Fruit fly (Drosophila melanogaster) whole organism, embryonic: ENCODE measurements around the gene CG31832.
A peak's percentile ranks its signal among the peaks of the same experiment; 100 is the strongest.

Source experiments
- Ada2b ChIP-seq: fragments of 200-800 bp; sonication (Bioruptor generic); IDR thresholded peaks from 2 replicates; pipeline ENCODE4 v1.3.6; 2022; ENCODE audit warnings: missing biosample characterization, missing genetic modification characterization
- Atf-2 ChIP-seq: fragments of 200-800 bp; sonication (Bioruptor generic); optimal IDR thresholded peaks from 2 replicates; lab custom pipeline; 2016; ENCODE audit warnings: missing biosample characterization, missing genetic modification characterization
- Atf3 ChIP-seq: fragments of 200-800 bp; sonication (Bioruptor generic); optimal IDR thresholded peaks from 3 replicates; lab custom pipeline; 2016; ENCODE audit warnings: missing biosample characterization, missing genetic modification characterization
- CG10267 ChIP-seq: fragments of 200-800 bp; sonication (Bioruptor generic); optimal IDR thresholded peaks from 2 replicates; lab custom pipeline; 2018; ENCODE audit warnings: missing biosample characterization, mild to moderate bottlenecking, missing genetic modification characterization, moderate library complexity
- CG11398 ChIP-seq: fragments of 200-800 bp; sonication (Bioruptor generic); optimal IDR thresholded peaks from 2 replicates; lab custom pipeline; 2016; ENCODE audit warnings: missing biosample characterization, missing genetic modification characterization
- CG12299 ChIP-seq: fragments of 200-800 bp; sonication (Bioruptor generic); optimal IDR thresholded peaks from 2 replicates; lab custom pipeline; 2018; ENCODE audit warnings: missing biosample characterization, mild to moderate bottlenecking, missing genetic modification characterization
- CG12391 ChIP-seq: fragments of 200-800 bp; sonication (Bioruptor generic); optimal IDR thresholded peaks from 3 replicates; lab custom pipeline; 2018; ENCODE audit warnings: missing biosample characterization, mild to moderate bottlenecking, missing genetic modification characterization, moderate library complexity
- CG17359 ChIP-seq: fragments of 200-800 bp; sonication (Bioruptor generic); optimal IDR thresholded peaks from 3 replicates; lab custom pipeline; 2018; ENCODE audit warnings: missing biosample characterization, mild to moderate bottlenecking, missing genetic modification characterization, moderate library complexity
- CG17385 ChIP-seq: fragments of 200-800 bp; sonication (Bioruptor generic); optimal IDR thresholded peaks from 3 replicates; lab custom pipeline; 2018; ENCODE audit warnings: missing biosample characterization, mild to moderate bottlenecking, missing genetic modification characterization
- CG18764 ChIP-seq: fragments of 200-800 bp; sonication (Bioruptor generic); optimal IDR thresholded peaks from 3 replicates; lab custom pipeline; 2016; ENCODE audit warnings: missing biosample characterization, missing genetic modification characterization
- CG30020 ChIP-seq: fragments of 200-800 bp; optimal IDR thresholded peaks from 2 replicates; lab custom pipeline; 2019; ENCODE audit warnings: missing biosample characterization, mild to moderate bottlenecking, missing genetic modification characterization, moderate library complexity
- CG31224 ChIP-seq: fragments of 200-800 bp; sonication (Bioruptor generic); IDR thresholded peaks from 2 replicates; pipeline ENCODE4 v1.3.6; 2022; ENCODE audit warnings: missing biosample characterization, missing genetic modification characterization
- CG32772 ChIP-seq: fragments of 200-800 bp; sonication (Bioruptor generic); IDR thresholded peaks from 2 replicates; pipeline ENCODE4 v1.3.6; 2022; ENCODE audit warnings: missing biosample characterization, missing genetic modification characterization
- CG4424 ChIP-seq: fragments of 200-800 bp; sonication (Bioruptor generic); optimal IDR thresholded peaks from 3 replicates; lab custom pipeline; 2016; ENCODE audit warnings: missing biosample characterization, missing genetic modification characterization
- CG6654 ChIP-seq: fragments of 200-800 bp; sonication (Bioruptor generic); optimal IDR thresholded peaks from 2 replicates; lab custom pipeline; 2017; ENCODE audit warnings: missing biosample characterization, mild to moderate bottlenecking, missing genetic modification characterization
- CG6813 ChIP-seq: fragments of 200-800 bp; sonication (Bioruptor generic); optimal IDR thresholded peaks from 2 replicates; lab custom pipeline; 2017; ENCODE audit warnings: missing biosample characterization, missing genetic modification characterization, mild to moderate bottlenecking, moderate library complexity, missing genetic modification reagents
- CG6854 ChIP-seq: fragments of 200-800 bp; sonication (Bioruptor generic); optimal IDR thresholded peaks from 3 replicates; lab custom pipeline; 2017; ENCODE audit warnings: missing biosample characterization, mild to moderate bottlenecking, missing genetic modification characterization
- CG8281 ChIP-seq: fragments of 200-800 bp; sonication (Bioruptor generic); optimal IDR thresholded peaks from 2 replicates; lab custom pipeline; 2018; ENCODE audit warnings: missing biosample characterization, mild to moderate bottlenecking, missing genetic modification characterization, moderate library complexity
- CG8944 ChIP-seq: fragments of 200-800 bp; sonication (Bioruptor generic); optimal IDR thresholded peaks from 3 replicates; lab custom pipeline; 2016; ENCODE audit warnings: missing biosample characterization, missing genetic modification characterization
- CTCF ChIP-seq: fragments of 200-800 bp; sonication (Bioruptor generic); optimal IDR thresholded peaks from 2 replicates; lab custom pipeline; 2017; ENCODE audit warnings: missing biosample characterization, mild to moderate bottlenecking, missing genetic modification characterization, moderate library complexity
- E2f2 ChIP-seq: fragments of 200-800 bp; sonication (Bioruptor generic); IDR thresholded peaks from 2 replicates; pipeline ENCODE4 v1.3.6; 2022; ENCODE audit warnings: missing biosample characterization, missing genetic modification characterization
- HLH54F ChIP-seq: fragments of 200-800 bp; sonication (Bioruptor generic); optimal IDR thresholded peaks from 3 replicates; lab custom pipeline; 2016; ENCODE audit warnings: missing biosample characterization, missing genetic modification characterization
- Hr39 ChIP-seq: fragments of >200 bp; optimal IDR thresholded peaks from 2 replicates; lab custom pipeline; 2017
- Max ChIP-seq: fragments of 200-800 bp; sonication (Bioruptor generic); optimal IDR thresholded peaks from 2 replicates; lab custom pipeline; 2016; ENCODE audit warnings: missing biosample characterization, mild to moderate bottlenecking, missing genetic modification characterization
- Nf-YA ChIP-seq: fragments of 200-800 bp; sonication (Bioruptor generic); IDR thresholded peaks from 2 replicates; pipeline ENCODE4 v1.3.6; 2022; ENCODE audit warnings: missing biosample characterization, missing genetic modification characterization
- Sry-β ChIP-seq: fragments of 200-800 bp; sonication (Bioruptor generic); optimal IDR thresholded peaks from 2 replicates; lab custom pipeline; 2018; ENCODE audit warnings: missing biosample characterization, mild to moderate bottlenecking, missing genetic modification characterization, moderate library complexity
- YL-1 ChIP-seq: fragments of 200-800 bp; sonication (Bioruptor generic); optimal IDR thresholded peaks from 3 replicates; lab custom pipeline; 2017; ENCODE audit warnings: missing biosample characterization, mild to moderate bottlenecking, missing genetic modification characterization
- ash1 ChIP-seq: fragments of 200-800 bp; sonication (Bioruptor generic); optimal IDR thresholded peaks from 2 replicates; lab custom pipeline; 2018; ENCODE audit warnings: missing biosample characterization, mild to moderate bottlenecking, missing genetic modification characterization
- chm ChIP-seq: fragments of 200-800 bp; sonication (Bioruptor generic); IDR thresholded peaks from 2 replicates; pipeline ENCODE4 v1.3.6; 2022; ENCODE audit warnings: missing biosample characterization, missing genetic modification characterization
- croc ChIP-seq: fragments of 200-800 bp; sonication (Bioruptor generic); conservative IDR thresholded peaks from 3 replicates; pipeline ENCODE4 v1.3.6; 2022; ENCODE audit warnings: missing biosample characterization, missing genetic modification characterization
- fd102C ChIP-seq: fragments of 200-800 bp; sonication (Bioruptor generic); optimal IDR thresholded peaks from 2 replicates; lab custom pipeline; 2018; ENCODE audit warnings: missing biosample characterization, mild to moderate bottlenecking, missing genetic modification characterization, moderate library complexity
- grau ChIP-seq: fragments of 200-800 bp; optimal IDR thresholded peaks from 3 replicates; lab custom pipeline; 2019; ENCODE audit warnings: missing biosample characterization, mild to moderate bottlenecking, missing genetic modification characterization, moderate library complexity
- grn ChIP-seq: fragments of 200-800 bp; sonication (Bioruptor generic); optimal IDR thresholded peaks from 3 replicates; lab custom pipeline; 2017; ENCODE audit warnings: missing biosample characterization, missing genetic modification characterization
- gt ChIP-seq: fragments of 200-800 bp; sonication (Bioruptor generic); IDR thresholded peaks from 2 replicates; pipeline ENCODE4 v1.3.6; 2022; ENCODE audit warnings: missing biosample characterization, missing genetic modification characterization
- hb ChIP-seq: fragments of 200-800 bp; sonication (Bioruptor generic); IDR thresholded peaks from 3 replicates; pipeline ENCODE4 v1.3.6; 2022; ENCODE audit warnings: missing biosample characterization, missing genetic modification characterization; ENCODE audit not compliant: partially characterized antibody
- hkb ChIP-seq, 2 experiments: fragments of 200-800 bp in 1 of 2; fragments of >200 bp in 1 of 2; sonication (Bioruptor generic) in 1 of 2; IDR thresholded peaks in 1 of 2; optimal IDR thresholded peaks in 1 of 2; 2 replicates each; pipeline versions ENCODE4 v1.3.6 to Lab custom; 2017 to 2022; ENCODE audit warnings: missing biosample characterization in 1 of 2, missing genetic modification characterization in 1 of 2
- lbe ChIP-seq: fragments of 200-800 bp; sonication (Bioruptor generic); optimal IDR thresholded peaks from 2 replicates; lab custom pipeline; 2016; ENCODE audit warnings: missing biosample characterization, mild to moderate bottlenecking, missing genetic modification characterization
- lilli ChIP-seq: fragments of 200-800 bp; sonication (Bioruptor generic); optimal IDR thresholded peaks from 3 replicates; lab custom pipeline; 2016; ENCODE audit warnings: missing biosample characterization, missing genetic modification characterization
- lmd ChIP-seq: fragments of 200-800 bp; sonication (Bioruptor generic); IDR thresholded peaks from 2 replicates; pipeline ENCODE4 v1.3.6; 2022; ENCODE audit warnings: missing biosample characterization, missing genetic modification characterization
- lola ChIP-seq, 3 experiments: fragments of >200 bp in 2 of 3; fragments of 200-800 bp in 1 of 3; sonication (Bioruptor generic) in 1 of 3; optimal IDR thresholded peaks; 2 replicates each; lab custom pipeline; 2017 to 2019; ENCODE audit warnings: missing biosample characterization in 3 of 3, missing genetic modification characterization in 3 of 3, mild to moderate bottlenecking in 1 of 3, moderate library complexity in 1 of 3
- maf-S ChIP-seq: fragments of 200-800 bp; sonication (Bioruptor generic); optimal IDR thresholded peaks from 2 replicates; lab custom pipeline; 2016; ENCODE audit warnings: missing biosample characterization, missing genetic modification characterization
- onecut ChIP-seq: fragments of 200-800 bp; sonication (Bioruptor generic); IDR thresholded peaks from 2 replicates; pipeline ENCODE4 v1.3.6; 2022; ENCODE audit warnings: missing biosample characterization, missing genetic modification characterization
- peb ChIP-seq: fragments of 200-800 bp; sonication (Bioruptor generic); IDR thresholded peaks from 2 replicates; pipeline ENCODE4 v1.3.6; 2022; ENCODE audit warnings: missing biosample characterization, missing genetic modification characterization
- seq ChIP-seq: fragments of 200-800 bp; sonication (Bioruptor generic); IDR thresholded peaks from 2 replicates; pipeline ENCODE4 v1.3.6; 2022; ENCODE audit warnings: missing biosample characterization, missing genetic modification characterization
- sqz ChIP-seq: fragments of 200-800 bp; sonication (Bioruptor generic); optimal IDR thresholded peaks from 3 replicates; lab custom pipeline; 2018; ENCODE audit warnings: missing biosample characterization, mild to moderate bottlenecking, missing genetic modification characterization
- stwl ChIP-seq: fragments of 200-800 bp; sonication (Bioruptor generic); optimal IDR thresholded peaks from 3 replicates; lab custom pipeline; 2018; ENCODE audit warnings: missing biosample characterization, mild to moderate bottlenecking, missing genetic modification characterization, moderate library complexity
- tap ChIP-seq: fragments of 200-800 bp; optimal IDR thresholded peaks from 3 replicates; lab custom pipeline; 2019; ENCODE audit warnings: missing biosample characterization, mild to moderate bottlenecking, missing genetic modification characterization, moderate library complexity
- twi ChIP-seq: fragments of 200-800 bp; optimal IDR thresholded peaks from 2 replicates; lab custom pipeline; 2019; ENCODE audit warnings: missing biosample characterization, mild to moderate bottlenecking, missing genetic modification characterization, moderate library complexity
- zen2 ChIP-seq: fragments of 200-800 bp; sonication (Bioruptor generic); IDR thresholded peaks from 3 replicates; pipeline ENCODE4 v1.3.6; 2022; ENCODE audit warnings: missing biosample characterization, missing genetic modification characterization; ENCODE audit not compliant: partially characterized antibody

Gene CG31832

dm6 chr2L:14995594-14996463, 35.7 kb downstream of the CG31832 start (continued):
- TF ChIP-seq CG32772 (GFP tag; lab: Robert Waterston, UW) (peak; percentile 94), lmd (GFP tag; lab: Robert Waterston, UW) (peak; percentile 89), CG8944 (peak; percentile 44), hkb (optimal IDR thresholded peaks at IDR 0.05; lab: Kevin White, UChicago) (no peak), hkb (GFP tag; IDR thresholded peaks at IDR 0.05; lab: Robert Waterston, UW) (peak; percentile 94), stwl (tag; lab: Kevin White, UChicago) (peak; percentile 58), CG12391 (tag; lab: Kevin White, UChicago) (peak; percentile 97), grau (tag; lab: Kevin White, UChicago) (peak; percentile 91), CG17359 (tag; lab: Kevin White, UChicago) (peak; percentile 96), YL-1 (GFP tag; lab: Kevin White, UChicago) (no peak), sqz (GFP tag; lab: Kevin White, UChicago) (peak; percentile 74), croc (GFP tag; lab: Robert Waterston, UW) (peak; percentile 94), tap (peak; percentile 93), twi (tag; lab: Kevin White, UChicago) (peak; percentile 73), Ada2b (GFP tag; lab: Robert Waterston, UW) (peak; percentile 89), Atf-2 (GFP tag; lab: Kevin White, UChicago) (peak; percentile 38), maf-S (GFP tag; lab: Kevin White, UChicago) (peak; percentile 12), seq (GFP tag; lab: Robert Waterston, UW) (peak; percentile 85), grn (peak; percentile 0), onecut (GFP tag; lab: Robert Waterston, UW) (peak; percentile 73), ash1 (GFP tag; lab: Kevin White, UChicago) (no peak), CG31224 (peak; percentile 73; the same call in 1 of the 2 replicates), E2f2 (GFP tag; lab: Robert Waterston, UW) (peak; percentile 75), CG18764 (GFP tag; lab: Kevin White, UChicago) (peak; percentile 84), lbe (GFP tag; lab: Kevin White, UChicago) (peak; percentile 82), peb (GFP tag; lab: Robert Waterston, UW) (peak; percentile 86), CTCF (GFP tag; lab: Kevin White, UChicago) (peak; percentile 23), CG8281 (peak; percentile 98), zen2 (GFP tag; lab: Robert Waterston, UW) (0 out of 3 replicates have a peak, but pooled peaks have one; percentile 46), CG6854 (peak; percentile 62), Atf3 (GFP tag; lab: Kevin White, UChicago) (peak; percentile 63), CG6813 (peak; percentile 71), Sry-β (GFP tag; lab: Kevin White, UChicago) (peak; percentile 52), chm (GFP tag; lab: Robert Waterston, UW) (peak; percentile 75), HLH54F (GFP tag; lab: Kevin White, UChicago) (no peak), fd102C (no peak), CG4424 (GFP tag; lab: Kevin White, UChicago) (peak; percentile 90), CG17385 (GFP tag; lab: Kevin White, UChicago) (peak; percentile 87), CG30020 (tag; lab: Kevin White, UChicago) (peak; percentile 46), hb (GFP tag; lab: Robert Waterston, UW) (no peak), CG11398 (GFP tag; lab: Kevin White, UChicago) (peak; percentile 55), Max (GFP tag; lab: Kevin White, UChicago) (peak; percentile 90), lilli (GFP tag; lab: Kevin White, UChicago) (peak; percentile 75), CG12299 (tag; lab: Kevin White, UChicago) (peak; percentile 82), Nf-YA (peak; percentile 88), CG10267 (peak; percentile 86), gt (GFP tag; lab: Robert Waterston, UW) (peak; percentile 65), CG6654 (GFP tag; lab: Kevin White, UChicago) (peak; percentile 48), Hr39 (lab: Kevin White, UChicago) (no peak), lola (GFP tag; optimal IDR thresholded peaks at IDR 0.05; lab: Kevin White, UChicago) (peak in 1 of 3 experiments; percentile 89)
